Fruit fly (Drosophila melanogaster) whole organism, prepupa: ENCODE measurements around the gene CG18661.

ENCODE experiments used
- Blimp-1 ChIP-seq: fragments of 200-800 bp; sonication (Bioruptor generic); optimal IDR thresholded peaks from 3 replicates; lab custom pipeline; 2017; ENCODE audit warnings: missing biosample characterization, missing genetic modification characterization, mild to moderate bottlenecking, moderate library complexity, missing genetic modification reagents
- CG11294 ChIP-seq: fragments of 200-800 bp; sonication (Bioruptor generic); IDR thresholded peaks from 2 replicates; pipeline ENCODE4 v1.3.6; 2022; ENCODE audit warnings: missing biosample characterization, missing genetic modification characterization
- CG11762 ChIP-seq: fragments of 200-800 bp; sonication (Bioruptor generic); optimal IDR thresholded peaks from 3 replicates; lab custom pipeline; 2016; ENCODE audit warnings: missing biosample characterization, missing genetic modification characterization; ENCODE audit not compliant: insufficient read depth
- CG11902 ChIP-seq: fragments of 200-800 bp; sonication (Bioruptor generic); optimal IDR thresholded peaks from 3 replicates; lab custom pipeline; 2016; ENCODE audit warnings: missing biosample characterization, missing genetic modification characterization
- CG16779 ChIP-seq: fragments of 200-800 bp; sonication (Bioruptor generic); optimal IDR thresholded peaks from 3 replicates; lab custom pipeline; 2017; ENCODE audit warnings: missing biosample characterization, mild to moderate bottlenecking, missing genetic modification characterization
- CG3032 ChIP-seq: fragments of 200-800 bp; optimal IDR thresholded peaks from 2 replicates; lab custom pipeline; 2019; ENCODE audit warnings: missing biosample characterization, mild to moderate bottlenecking, missing genetic modification characterization, moderate library complexity
- CG31627 ChIP-seq: fragments of 200-800 bp; sonication (Bioruptor generic); optimal IDR thresholded peaks from 3 replicates; lab custom pipeline; 2016; ENCODE audit warnings: missing biosample characterization, missing genetic modification characterization
- CG32006 ChIP-seq: fragments of 200-800 bp; sonication (Bioruptor generic); optimal IDR thresholded peaks from 3 replicates; lab custom pipeline; 2017; ENCODE audit warnings: missing biosample characterization, mild to moderate bottlenecking, missing genetic modification characterization
- CG3919 ChIP-seq: fragments of 200-800 bp; sonication (Bioruptor generic); optimal IDR thresholded peaks from 3 replicates; lab custom pipeline; 2016; ENCODE audit warnings: missing biosample characterization, missing genetic modification characterization
- CG6276 ChIP-seq: fragments of 200-800 bp; sonication (Bioruptor generic); optimal IDR thresholded peaks from 2 replicates; lab custom pipeline; 2017; ENCODE audit warnings: missing biosample characterization, mild to moderate bottlenecking, missing genetic modification characterization
- CG6854 ChIP-seq: fragments of 200-800 bp; sonication (Bioruptor generic); optimal IDR thresholded peaks from 2 replicates; lab custom pipeline; 2017; ENCODE audit warnings: missing biosample characterization, mild to moderate bottlenecking, missing genetic modification characterization
- CG8119 ChIP-seq: fragments of 200-800 bp; sonication (Bioruptor generic); IDR thresholded peaks from 3 replicates; pipeline ENCODE4 v1.3.6; 2022; ENCODE audit warnings: missing biosample characterization, missing genetic modification characterization
- CG8632 ChIP-seq: fragments of 200-800 bp; sonication (Bioruptor generic); optimal IDR thresholded peaks from 3 replicates; lab custom pipeline; 2016; ENCODE audit warnings: missing biosample characterization, missing genetic modification characterization
- CG9139 ChIP-seq: fragments of 200-800 bp; sonication (Bioruptor generic); optimal IDR thresholded peaks from 3 replicates; lab custom pipeline; 2017; ENCODE audit warnings: missing biosample characterization, mild to moderate bottlenecking, missing genetic modification characterization
- Gug ChIP-seq: fragments of 200-800 bp; sonication (Bioruptor generic); IDR thresholded peaks from 2 replicates; pipeline ENCODE4 v1.3.6; 2022; ENCODE audit warnings: missing biosample characterization, missing genetic modification characterization
- Hr38 ChIP-seq: sonication (Bioruptor generic); optimal IDR thresholded peaks from 2 replicates; lab custom pipeline; 2016; ENCODE audit warnings: missing biosample characterization, missing genetic modification characterization
- Hr39 ChIP-seq: fragments of 200-800 bp; sonication (Bioruptor generic); optimal IDR thresholded peaks from 2 replicates; lab custom pipeline; 2016; ENCODE audit warnings: missing biosample characterization, missing genetic modification characterization
- OdsH ChIP-seq: fragments of 200-800 bp; sonication (Bioruptor generic); optimal IDR thresholded peaks from 3 replicates; lab custom pipeline; 2016; ENCODE audit warnings: missing biosample characterization, missing genetic modification characterization
- Smox ChIP-seq: fragments of 200-800 bp; sonication (Bioruptor generic); optimal IDR thresholded peaks from 3 replicates; lab custom pipeline; 2016; ENCODE audit warnings: missing biosample characterization, missing genetic modification characterization
- Sox102F ChIP-seq: fragments of 200-800 bp; sonication (Bioruptor generic); optimal IDR thresholded peaks from 2 replicates; lab custom pipeline; 2016; ENCODE audit warnings: missing biosample characterization, mild to moderate bottlenecking, missing genetic modification characterization
- acj6 ChIP-seq: fragments of 200-800 bp; sonication (Bioruptor generic); optimal IDR thresholded peaks from 3 replicates; lab custom pipeline; 2016; ENCODE audit warnings: missing biosample characterization, missing genetic modification characterization
- cyc ChIP-seq: fragments of 200-800 bp; sonication (Bioruptor generic); optimal IDR thresholded peaks from 3 replicates; lab custom pipeline; 2016; ENCODE audit warnings: missing biosample characterization, missing genetic modification characterization
- dac ChIP-seq: fragments of 200-800 bp; sonication (Bioruptor generic); optimal IDR thresholded peaks from 2 replicates; lab custom pipeline; 2017; ENCODE audit warnings: missing biosample characterization, mild to moderate bottlenecking, missing genetic modification characterization
- fd85E ChIP-seq: fragments of 200-800 bp; sonication (Bioruptor generic); optimal IDR thresholded peaks from 3 replicates; lab custom pipeline; 2016; ENCODE audit warnings: missing biosample characterization, missing genetic modification characterization
- fkh ChIP-seq: fragments of 200-800 bp; sonication (Bioruptor generic); optimal IDR thresholded peaks from 3 replicates; lab custom pipeline; 2017; ENCODE audit warnings: missing biosample characterization, mild to moderate bottlenecking, missing genetic modification characterization, moderate library complexity
- lz ChIP-seq: fragments of 200-800 bp; sonication (Bioruptor generic); optimal IDR thresholded peaks from 3 replicates; lab custom pipeline; 2016; ENCODE audit warnings: missing biosample characterization, missing genetic modification characterization
- pdm3 ChIP-seq: fragments of 200-800 bp; sonication (Bioruptor generic); optimal IDR thresholded peaks from 3 replicates; lab custom pipeline; 2016; ENCODE audit warnings: missing biosample characterization, missing genetic modification characterization
- spab ChIP-seq: fragments of 200-800 bp; sonication (Bioruptor generic); optimal IDR thresholded peaks from 2 replicates; lab custom pipeline; 2017; ENCODE audit warnings: missing biosample characterization, mild to moderate bottlenecking, missing genetic modification characterization, missing genetic modification reagents
- ss ChIP-seq, 2 experiments: fragments of 200-800 bp; sonication (Bioruptor generic); optimal IDR thresholded peaks; 2 replicates in 1 of 2; 3 replicates in 1 of 2; lab custom pipeline; 2017 to 2018; ENCODE audit warnings: mild to moderate bottlenecking in 2 of 2, missing biosample characterization in 2 of 2, missing genetic modification characterization in 2 of 2, moderate library complexity in 1 of 2
- svp ChIP-seq: fragments of 200-800 bp; sonication (Bioruptor generic); peaks from one replicate; lab custom pipeline; 2016; ENCODE audit warnings: missing biosample characterization, missing genetic modification characterization

The CG18661 gene

dm6 chr2L:8962254-8962653 is 35.2 kb upstream of the CG18661 start, which contains the start of the genes CG9525 and CG32985:
Gene CG9525, minus strand, starts transcription at chr2L:8962354.
Gene CG32985, plus strand, starts transcription at chr2L:8962533.
- TF ChIP-seq OdsH (GFP tag; lab: Kevin White, UChicago) (no peak), Gug (no peak), CG6276 (GFP tag; lab: Kevin White, UChicago) (no peak), CG6854 (GFP tag; lab: Kevin White, UChicago) (no peak), CG11902 (GFP tag; lab: Kevin White, UChicago) (no peak), dac (GFP tag; lab: Kevin White, UChicago) (no peak), Hr39 (GFP tag; lab: Kevin White, UChicago) (no peak), CG32006 (no peak)

dm6 chr2L:8964657-8965056 is 32.7 kb upstream of the CG18661 start, which contains the start of gene CG32984:
Gene CG32984, plus strand, starts transcription at chr2L:8964957.
- TF ChIP-seq ss (GFP tag; optimal IDR thresholded peaks at IDR 0.05; lab: Kevin White, UChicago) (no peak), CG8632 (GFP tag; lab: Kevin White, UChicago) (no peak), CG16779 (tag; lab: Kevin White, UChicago) (no peak), fkh (GFP tag; lab: Kevin White, UChicago) (no peak), Hr39 (GFP tag; lab: Kevin White, UChicago) (no peak), CG11294 (GFP tag; lab: Robert Waterston, UW) (no peak), CG31627 (GFP tag; lab: Kevin White, UChicago) (no peak), svp (no peak)
- TF ChIP-seq, all 60 proteins: peak for 0

- no peak for TF ChIP-seq CG3032 (tag; lab: Kevin White, UChicago)
- no peak for TF ChIP-seq Sox102F (GFP tag; lab: Kevin White, UChicago)
- TF ChIP-seq lz (GFP tag; lab: Kevin White, UChicago): no peak
Measured at dm6 chr2L:8967235-8967634, 30.2 kb upstream of the CG18661 start, which contains the start of gene CG18088. Gene CG18088, plus strand, starts transcription at chr2L:8967535.

dm6 chr2L:8972905-8973304 is 24.5 kb upstream of the CG18661 start:
- TF ChIP-seq Blimp-1 (no peak), Smox (GFP tag; lab: Kevin White, UChicago) (no peak), fkh (GFP tag; lab: Kevin White, UChicago) (no peak), Hr38 (no peak), CG6854 (GFP tag; lab: Kevin White, UChicago) (no peak), CG11294 (GFP tag; lab: Robert Waterston, UW) (no peak), CG3032 (tag; lab: Kevin White, UChicago) (no peak), fd85E (GFP tag; lab: Kevin White, UChicago) (no peak), spab (GFP tag; lab: Kevin White, UChicago) (no peak), CG3919 (no peak), CG11902 (GFP tag; lab: Kevin White, UChicago) (no peak), Hr39 (GFP tag; lab: Kevin White, UChicago) (no peak), CG6276 (GFP tag; lab: Kevin White, UChicago) (no peak), CG9139 (GFP tag; lab: Kevin White, UChicago) (no peak), cyc (GFP tag; lab: Kevin White, UChicago) (no peak), pdm3 (GFP tag; lab: Kevin White, UChicago) (no peak), dac (GFP tag; lab: Kevin White, UChicago) (no peak), CG32006 (no peak)

- TF ChIP-seq acj6 (no peak), CG11762 (GFP tag; lab: Kevin White, UChicago) (no peak), Hr39 (GFP tag; lab: Kevin White, UChicago) (no peak), CG8119 (GFP tag; lab: Robert Waterston, UW) (no peak), ss (GFP tag; optimal IDR thresholded peaks at IDR 0.05; lab: Kevin White, UChicago) (no peak), fkh (GFP tag; lab: Kevin White, UChicago) (no peak), CG9139 (GFP tag; lab: Kevin White, UChicago) (no peak), CG6854 (GFP tag; lab: Kevin White, UChicago) (no peak)
Measured at dm6 chr2L:8974506-8974905, 22.9 kb upstream of the CG18661 start.
